Worm (Caenorhabditis elegans) whole organism, L4/young adult: ENCODE results near the gene cpg-19.

Experiments
- W03F9.2 ChIP-seq: fragments of 150-350 bp; optimal IDR thresholded peaks from 2 replicates; lab custom pipeline; 2014; ENCODE audit warnings: missing biosample characterization, missing genetic modification characterization
- dao-5 ChIP-seq: sonication (generic microtip); optimal IDR thresholded peaks from 2 replicates; lab custom pipeline; 2016; ENCODE audit warnings: missing genotype, missing genetic modification characterization, moderate library complexity, missing compliant biosample characterization
- him-1 ChIP-seq: sonication (generic microtip); optimal IDR thresholded peaks from 2 replicates; lab custom pipeline; 2016; ENCODE audit warnings: missing genotype, missing genetic modification reagents, missing genetic modification characterization, missing compliant biosample characterization

DNA sequence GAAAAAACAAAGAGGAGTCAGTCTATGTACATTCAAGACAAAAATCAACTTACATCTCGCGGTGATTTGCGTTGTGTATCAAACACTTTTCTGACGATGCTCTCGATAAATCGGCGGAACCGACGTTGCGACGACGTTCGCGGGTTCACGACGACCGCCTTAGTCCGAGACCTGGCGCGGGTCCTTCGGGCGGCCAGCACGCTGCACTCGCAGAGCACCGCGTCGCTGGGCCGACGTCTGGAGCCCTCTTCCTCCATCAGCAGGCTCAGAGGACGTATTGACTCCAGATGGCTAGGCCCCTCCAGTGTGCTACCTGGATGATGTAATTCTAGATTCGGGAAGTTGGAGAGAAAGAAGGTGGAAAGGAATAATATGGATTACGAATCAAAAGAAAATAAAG lies 21.6 kb downstream of the cpg-19 start:
- TF ChIP-seq W03F9.2 (no peak), him-1 (tag; lab: Kevin White, UChicago) (no peak), dao-5 (no peak)
